Worm (Caenorhabditis elegans) whole organism, L4 larva: Measurements from ENCODE around the gene ceh-54.

Experiments
- F49E8.2 ChIP-seq: sonication (generic microtip); optimal IDR thresholded peaks from 2 replicates; lab custom pipeline; 2016; ENCODE audit warnings: missing compliant biosample characterization, mild to moderate bottlenecking, missing genetic modification characterization, borderline replicate concordance
- dmd-9 ChIP-seq: fragments of 200-800 bp; sonication (Bioruptor generic); IDR thresholded peaks from 2 replicates; pipeline ENCODE4 v1.3.6; 2022; ENCODE audit warnings: missing genetic modification reagents, missing genetic modification characterization, missing compliant biosample characterization
- hlh-11 ChIP-seq: fragments of 200-800 bp; sonication (Bioruptor generic); optimal IDR thresholded peaks from 2 replicates; lab custom pipeline; 2018; ENCODE audit warnings: mild to moderate bottlenecking, missing genetic modification characterization, missing compliant biosample characterization
- nhr-237 ChIP-seq: sonication (generic microtip); optimal IDR thresholded peaks from 2 replicates; lab custom pipeline; 2017; ENCODE audit warnings: missing biosample characterization, missing genetic modification characterization
- nhr-77 ChIP-seq: fragments of 150-350 bp; optimal IDR thresholded peaks from 2 replicates; lab custom pipeline; 2014; ENCODE audit warnings: missing biosample characterization, missing genetic modification characterization

DNA sequence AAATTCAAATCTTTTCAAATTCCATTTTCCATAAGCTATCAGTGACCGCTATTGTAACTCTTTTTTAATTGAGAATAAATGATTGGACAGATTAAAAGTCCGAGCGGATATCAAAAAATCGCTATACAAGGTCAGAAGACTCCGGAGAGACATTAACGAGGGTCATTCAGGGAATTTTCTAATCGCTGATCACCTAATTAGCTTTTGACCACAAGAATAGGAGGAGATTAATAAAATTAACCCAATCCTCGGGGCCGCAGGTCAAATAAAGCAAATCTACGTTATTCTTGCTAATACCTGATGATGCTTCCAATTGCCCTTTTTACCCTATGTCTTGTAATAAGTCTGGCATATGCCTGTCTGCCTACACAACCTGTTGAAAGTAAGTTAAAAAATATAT is 20.4 kb downstream of the ceh-54 start, which contains the start of gene T25B2.1:
- TF ChIP-seq F49E8.2 (tag; lab: Kevin White, UChicago) = no peak
- no peak for TF ChIP-seq hlh-11 (tag; lab: Kevin White, UChicago)
- TF ChIP-seq dmd-9 (GFP tag; lab: Robert Waterston, UW) = no peak
- no peak for TF ChIP-seq nhr-237
- no peak for TF ChIP-seq nhr-77 (tag; lab: Kevin White, UChicago)
